Worm (Caenorhabditis elegans) whole organism, L4/young adult: ENCODE results near the gene xtr-1.

Source experiments
- W03F9.2 ChIP-seq: fragments of 150-350 bp; optimal IDR thresholded peaks from 2 replicates; lab custom pipeline; 2014; ENCODE audit warnings: missing biosample characterization, missing genetic modification characterization
- dao-5 ChIP-seq: sonication (generic microtip); optimal IDR thresholded peaks from 2 replicates; lab custom pipeline; 2016; ENCODE audit warnings: missing genotype, missing genetic modification characterization, moderate library complexity, missing compliant biosample characterization
- him-1 ChIP-seq: sonication (generic microtip); optimal IDR thresholded peaks from 2 replicates; lab custom pipeline; 2016; ENCODE audit warnings: missing genotype, missing genetic modification reagents, missing genetic modification characterization, missing compliant biosample characterization

xtr-1 gene

ce11 chrX:11892328-11892727, 39.7 kb downstream of the xtr-1 start, which contains the start of gene Y62H9A.8:
Gene Y62H9A.8 (minus strand): TSS chrX:11892428.
- TF ChIP-seq W03F9.2, result no peak
- no peak for TF ChIP-seq dao-5 (tag; lab: Kevin White, UChicago)
- no peak for TF ChIP-seq him-1

ce11 chrX:11896708-11897107, 44.1 kb downstream of the xtr-1 start:
- TF ChIP-seq him-1, result no peak
- no peak for TF ChIP-seq dao-5 (tag; lab: Kevin White, UChicago)
- no peak for TF ChIP-seq W03F9.2

- TF ChIP-seq him-1, result no peak
- no peak for TF ChIP-seq W03F9.2
- no peak for TF ChIP-seq dao-5 (tag; lab: Kevin White, UChicago)
Measured at ce11 chrX:11898040-11898439, 45.4 kb downstream of the xtr-1 start, which contains the start of gene Y62H9A.9. Gene Y62H9A.9 (minus strand): TSS chrX:11898140.

ce11 chrX:11899031-11899430, 46.4 kb downstream of the xtr-1 start:
- TF ChIP-seq him-1 (no peak), dao-5 (tag; lab: Kevin White, UChicago) (no peak), W03F9.2 (no peak)

ce11 chrX:11902661-11903060, 50.1 kb downstream of the xtr-1 start, which contains the start of gene Y62H9A.10:
Gene Y62H9A.10 (minus strand): TSS chrX:11902761.
- TF ChIP-seq him-1 (no peak), dao-5 (tag; lab: Kevin White, UChicago) (no peak), W03F9.2 (no peak)
